Worm (Caenorhabditis elegans): ENCODE measurements around the gene str-99.

The str-99 gene

ce11 chrV:16169026-16169425, 10.7 kb upstream of the str-99 start, which contains the start of gene str-111:
TSS of gene str-111 (minus strand) at chrV:16169126.
- no peak for TF ChIP-seq unc-62 (GFP tag; optimal IDR thresholded peaks at IDR 0.05)

ce11 chrV:16165936-16166335, 7.6 kb upstream of the str-99 start, which contains the start of gene str-108:
TSS of gene str-108 (plus strand) at chrV:16166236.
- no peak for TF ChIP-seq unc-62 (GFP tag; optimal IDR thresholded peaks at IDR 0.05)

ce11 chrV:16163719-16164118, 5.4 kb upstream of the str-99 start, which contains the start of gene F10A3.12:
TSS of gene F10A3.12 (plus strand) at chrV:16164019.
- no peak for TF ChIP-seq unc-62 (GFP tag; optimal IDR thresholded peaks at IDR 0.05)

ce11 chrV:16162124-16162735, 3.9 kb upstream of the str-99 start, which contains the start of the genes str-109 and F10A3.11:
TSS of gene str-109 (minus strand) at chrV:16162224.
TSS of gene F10A3.11 (plus strand) at chrV:16162685.
- TF ChIP-seq unc-62 (GFP tag; optimal IDR thresholded peaks at IDR 0.05), result no peak

ce11 chrV:16160087-16160486, 1.8 kb upstream of the str-99 start:
- no peak for TF ChIP-seq unc-62 (GFP tag; optimal IDR thresholded peaks at IDR 0.05)

ce11 chrV:16159594-16159993, 1.3 kb upstream of the str-99 start, which contains the start of gene F10A3.17:
TSS of gene F10A3.17 (minus strand) at chrV:16159694.
- no peak for TF ChIP-seq unc-62 (GFP tag; optimal IDR thresholded peaks at IDR 0.05)

ce11 chrV:16155111-16155510, 3.2 kb downstream of the str-99 start, which contains the start of gene str-97:
TSS of gene str-97 (minus strand) at chrV:16155211.
- TF ChIP-seq unc-62 (GFP tag; optimal IDR thresholded peaks at IDR 0.05), result no peak

ce11 chrV:16153375-16153774, 4.9 kb downstream of the str-99 start, which contains the start of gene str-254:
TSS of gene str-254 (minus strand) at chrV:16153475.
- TF ChIP-seq unc-62 (GFP tag; optimal IDR thresholded peaks at IDR 0.05), result no peak

- TF ChIP-seq unc-62 (GFP tag; optimal IDR thresholded peaks at IDR 0.05), result no peak
Measured at ce11 chrV:16148805-16149204, 9.5 kb downstream of the str-99 start, which contains the start of gene F10A3.4. TSS of gene F10A3.4 (plus strand) at chrV:16149105.

ce11 chrV:16145009-16145408, 13.3 kb downstream of the str-99 start:
- TF ChIP-seq unc-62 (GFP tag; optimal IDR thresholded peaks at IDR 0.05), result no peak

ce11 chrV:16143066-16143581, 15.2 kb downstream of the str-99 start, which contains the start of gene fbxa-88:
TSS of gene fbxa-88 (minus strand) at chrV:16143116.
- TF ChIP-seq unc-62 (GFP tag; optimal IDR thresholded peaks at IDR 0.05), result no peak

ce11 chrV:16142371-16142770, 15.9 kb downstream of the str-99 start, which contains the start of gene fbxa-18:
TSS of gene fbxa-18 (plus strand) at chrV:16142671.
- TF ChIP-seq unc-62 (GFP tag; optimal IDR thresholded peaks at IDR 0.05), result no peak

ce11 chrV:16141071-16141470, 17.2 kb downstream of the str-99 start, which contains the start of gene clc-32:
TSS of gene clc-32 (minus strand) at chrV:16141171.
- TF ChIP-seq unc-62 (GFP tag; optimal IDR thresholded peaks at IDR 0.05), result no peak

- TF ChIP-seq unc-62 (GFP tag; optimal IDR thresholded peaks at IDR 0.05), result no peak
Measured at ce11 chrV:16139529-16139928, 18.8 kb downstream of the str-99 start, which contains the start of gene clc-11. TSS of gene clc-11 (minus strand) at chrV:16139629.

ce11 chrV:16137043-16137442, 21.2 kb downstream of the str-99 start, which contains the start of gene F44G3.7:
TSS of gene F44G3.7 (minus strand) at chrV:16137143.
- TF ChIP-seq unc-62 (GFP tag; optimal IDR thresholded peaks at IDR 0.05), result no peak

- no peak for TF ChIP-seq unc-62 (GFP tag; optimal IDR thresholded peaks at IDR 0.05)
Measured at ce11 chrV:16132705-16133104, 25.6 kb downstream of the str-99 start, which contains the start of gene fbxa-144. TSS of gene fbxa-144 (minus strand) at chrV:16132805.

ce11 chrV:16132215-16132614, 26.1 kb downstream of the str-99 start:
- TF ChIP-seq unc-62 (GFP tag; optimal IDR thresholded peaks at IDR 0.05), result no peak
